Worm (Caenorhabditis elegans) whole organism, midembryonic: ENCODE measurements around the gene pdhb-1.
"Not testable (repeated sequence)": the region's sequence is repeated elsewhere in the genome, so short reads cannot be mapped to it uniquely, and the experiment has no call there.

Source experiments
- T22C8.4 ChIP-seq: fragments of 200-800 bp; sonication (Bioruptor generic); IDR thresholded peaks from 2 replicates; pipeline ENCODE4 v1.3.6; 2022; ENCODE audit warnings: missing genetic modification characterization, missing compliant biosample characterization
- cog-1 ChIP-seq: sonication (generic microtip); optimal IDR thresholded peaks from 2 replicates; lab custom pipeline; 2016; ENCODE audit warnings: missing genetic modification characterization, missing compliant biosample characterization
- flt-1 ChIP-seq: fragments of 200-800 bp; sonication (Bioruptor generic); IDR thresholded peaks from 2 replicates; pipeline ENCODE4 v1.3.6; 2022; ENCODE audit warnings: missing genetic modification characterization, missing compliant biosample characterization
- klf-2 ChIP-seq: fragments of 200-800 bp; sonication (Bioruptor generic); conservative IDR thresholded peaks from 2 replicates; pipeline ENCODE4 v1.3.6; 2022; ENCODE audit warnings: missing genetic modification reagents, missing genetic modification characterization, missing compliant biosample characterization
- med-1 ChIP-seq: sonication (generic microtip); optimal IDR thresholded peaks from 2 replicates; lab custom pipeline; 2017; ENCODE audit warnings: missing genetic modification characterization, mild to moderate bottlenecking, missing compliant biosample characterization, antibody characterized with exemption, missing genetic modification reagents; ENCODE audit not compliant: insufficient read depth
- ref-1 ChIP-seq: fragments of 200-800 bp; sonication (Bioruptor generic); conservative IDR thresholded peaks from 2 replicates; pipeline ENCODE4 v1.3.6; 2022; ENCODE audit warnings: missing genetic modification reagents, missing genetic modification characterization, missing compliant biosample characterization
- tab-1 ChIP-seq: fragments of 200-800 bp; sonication (Bioruptor generic); IDR thresholded peaks from 2 replicates; pipeline ENCODE4 v1.3.6; 2022; ENCODE audit warnings: missing genetic modification characterization, missing compliant biosample characterization
- ztf-23 ChIP-seq: fragments of 200-800 bp; sonication (Bioruptor generic); IDR thresholded peaks from 2 replicates; pipeline ENCODE4 v1.3.6; 2022; ENCODE audit warnings: missing genetic modification reagents, missing genetic modification characterization, missing compliant biosample characterization

DNA sequence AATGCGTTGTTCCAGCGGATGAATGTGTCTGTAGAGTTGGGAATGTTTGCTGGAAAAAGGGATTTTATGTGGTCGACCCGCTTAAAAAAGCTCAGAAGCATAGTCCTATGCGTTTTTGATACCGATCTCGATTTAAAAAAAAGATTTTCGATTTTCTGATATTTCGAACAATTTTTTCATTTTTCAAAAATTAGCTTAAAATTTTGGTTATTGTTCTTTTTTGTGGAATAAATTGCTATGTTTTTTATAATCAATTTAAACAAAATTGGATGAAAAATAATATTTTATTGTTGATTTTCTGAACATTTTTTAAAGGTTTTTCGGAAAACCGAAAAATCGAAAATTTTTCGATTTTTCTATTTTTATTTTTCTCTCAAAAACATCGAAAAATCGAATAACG lies 33.9 kb downstream of the pdhb-1 start, which contains the start of gene C04C3.7:
- not testable (repeated sequence) for TF ChIP-seq tab-1 (GFP tag; lab: Robert Waterston, UW); flt-1 (GFP tag; lab: Robert Waterston, UW); ref-1 (GFP tag; lab: Robert Waterston, UW); med-1; ztf-23 (GFP tag; lab: Robert Waterston, UW); klf-2; cog-1 (tag; lab: Kevin White, UChicago); T22C8.4 (GFP tag; lab: Robert Waterston, UW)
